Worm (Caenorhabditis elegans): ENCODE measurements around the gene prmt-1.

ce11 chrV:20297650-20298049 lies 28.1 kb upstream of the prmt-1 start, which contains the start of gene ZC15.5:
- no peak for TF ChIP-seq lin-15B (tag; optimal IDR thresholded peaks at IDR 0.05)
- no peak for TF ChIP-seq dsc-1 (tag; optimal IDR thresholded peaks at IDR 0.05)
- TF ChIP-seq dpl-1 (GFP tag; optimal IDR thresholded peaks at IDR 0.05) = no peak
- no peak for TF ChIP-seq ztf-4 (tag; optimal IDR thresholded peaks at IDR 0.05)
- no peak for TF ChIP-seq unc-62 (GFP tag; optimal IDR thresholded peaks at IDR 0.05)
- no peak for TF ChIP-seq unc-130 (tag; optimal IDR thresholded peaks at IDR 0.05)
- no peak for TF ChIP-seq rnt-1 (tag; optimal IDR thresholded peaks at IDR 0.05)
- no peak for TF ChIP-seq nhr-77 (tag; optimal IDR thresholded peaks at IDR 0.05)
- TF ChIP-seq blmp-1 (tag; optimal IDR thresholded peaks at IDR 0.05) = no peak
- no peak for TF ChIP-seq fkh-10 (GFP tag; optimal IDR thresholded peaks at IDR 0.05)
- TF ChIP-seq alr-1 (tag; optimal IDR thresholded peaks at IDR 0.05; ENCODE audit: borderline replicate concordance) = no peak
- TF ChIP-seq tbx-2 (tag; optimal IDR thresholded peaks at IDR 0.05) = no peak
- TF ChIP-seq C16A3.4 (tag; optimal IDR thresholded peaks at IDR 0.05) = no peak
- no peak for TF ChIP-seq lsy-2 (tag; optimal IDR thresholded peaks at IDR 0.05)

Measured in whole organism, L1 larva.